Fruit fly (Drosophila melanogaster): Measurements from ENCODE around the gene CG7691.

- TF ChIP-seq ttk (optimal IDR thresholded peaks at IDR 0.05): no peak
- no peak for TF ChIP-seq h (optimal IDR thresholded peaks at IDR 0.05)
- no peak for TF ChIP-seq Myc (optimal IDR thresholded peaks at IDR 0.05)
These were observed 25.7 kb downstream of the CG7691 start for dm6 chr3R:18585259-18585858.

Measured in Kc167 (cell line).